Fruit fly (Drosophila melanogaster): ENCODE measurements around the gene blp.

DNA sequence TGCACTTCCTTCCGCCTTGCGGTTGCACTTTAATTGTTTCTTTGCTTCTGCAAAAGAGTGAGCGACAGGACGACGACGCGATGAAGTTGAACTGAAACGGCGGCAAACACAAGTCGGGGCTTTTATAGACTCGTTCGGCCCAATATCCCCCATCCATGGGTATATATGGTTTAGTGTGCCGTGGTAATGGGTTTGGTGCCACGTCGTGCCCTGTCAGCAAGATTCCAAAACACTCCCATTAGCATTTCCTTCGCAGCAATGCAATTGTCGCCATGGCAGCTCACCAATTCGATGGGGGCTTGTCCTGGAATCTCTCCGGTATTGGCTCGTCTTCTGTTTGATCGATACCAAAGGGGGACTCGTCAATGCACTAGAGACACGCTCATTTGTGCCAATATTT is 15.7 kb upstream of the blp start, which contains the start of gene CG45105:
- no peak for TF ChIP-seq jim (GFP tag; optimal IDR thresholded peaks at IDR 0.05)
- TF ChIP-seq CG32264 (GFP tag; optimal IDR thresholded peaks at IDR 0.05): no peak
- TF ChIP-seq rgr (GFP tag; optimal IDR thresholded peaks at IDR 0.05): no peak
